Worm (Caenorhabditis elegans) whole organism, young adult: Measurements from ENCODE around the gene pab-2.
A peak's percentile ranks its signal among the peaks of the same experiment; 100 is the strongest.

Source experiments
- B0035.1 ChIP-seq: sonication (generic microtip); optimal IDR thresholded peaks from 2 replicates; lab custom pipeline; 2016; ENCODE audit warnings: missing genetic modification characterization, mild to moderate bottlenecking, missing compliant biosample characterization, missing genotype, missing genetic modification reagents
- C06A6.2 ChIP-seq: fragments of 200-800 bp; sonication (Bioruptor generic); conservative IDR thresholded peaks from 2 replicates; pipeline ENCODE4 v1.3.6; 2022; ENCODE audit warnings: missing genetic modification characterization, missing compliant biosample characterization
- C17E4.6 ChIP-seq: fragments of 200-800 bp; sonication (Bioruptor generic); IDR thresholded peaks from 2 replicates; pipeline ENCODE4 v1.3.6; 2022; ENCODE audit warnings: missing genetic modification reagents, missing genetic modification characterization, missing compliant biosample characterization
- F33H1.4 ChIP-seq: fragments of 200-800 bp; sonication (Bioruptor generic); IDR thresholded peaks from 2 replicates; pipeline ENCODE4 v1.3.6; 2022; ENCODE audit warnings: missing genetic modification reagents, missing genetic modification characterization, missing compliant biosample characterization
- F52B5.7 ChIP-seq: sonication (generic microtip); optimal IDR thresholded peaks from 2 replicates; lab custom pipeline; 2016; ENCODE audit warnings: mild to moderate bottlenecking, missing genetic modification characterization, missing compliant biosample characterization
- F55B11.4 ChIP-seq: sonication (generic microtip); optimal IDR thresholded peaks from 2 replicates; lab custom pipeline; 2016; ENCODE audit warnings: missing compliant biosample characterization, missing genetic modification characterization, borderline replicate concordance; ENCODE audit not compliant: insufficient read depth
- F57A8.1 ChIP-seq: fragments of 200-800 bp; sonication (Bioruptor generic); optimal IDR thresholded peaks from 2 replicates; lab custom pipeline; 2018; ENCODE audit warnings: mild to moderate bottlenecking, missing genetic modification characterization, moderate library complexity, missing compliant biosample characterization
- K11D2.4 ChIP-seq: fragments of 200-800 bp; sonication (Bioruptor generic); IDR thresholded peaks from 2 replicates; pipeline ENCODE4 v1.3.6; 2022; ENCODE audit warnings: missing genetic modification reagents, missing genetic modification characterization, missing compliant biosample characterization
- Y53G8AR.9 ChIP-seq: fragments of 200-800 bp; sonication (Bioruptor generic); conservative IDR thresholded peaks from 2 replicates; pipeline ENCODE4 v1.3.6; 2022; ENCODE audit warnings: missing genetic modification reagents, missing genetic modification characterization, missing compliant biosample characterization
- Y67H2A.10 ChIP-seq: fragments of 200-800 bp; sonication (Bioruptor generic); conservative IDR thresholded peaks from 2 replicates; pipeline ENCODE4 v1.3.6; 2022; ENCODE audit warnings: missing genetic modification reagents, missing genetic modification characterization, missing compliant biosample characterization
- ZK185.1 ChIP-seq: sonication (generic microtip); optimal IDR thresholded peaks from 2 replicates; lab custom pipeline; 2016; ENCODE audit warnings: mild to moderate bottlenecking, missing genetic modification characterization, missing compliant biosample characterization; ENCODE audit not compliant: poor library complexity, severe bottlenecking
- akir-1 ChIP-seq: fragments of 200-800 bp; sonication (Bioruptor generic); optimal IDR thresholded peaks from 2 replicates; lab custom pipeline; 2018; ENCODE audit warnings: mild to moderate bottlenecking, missing genetic modification characterization, moderate library complexity, missing compliant biosample characterization
- ama-1 ChIP-seq, 3 experiments: fragments of 150-350 bp in 1 of 3; sonication (generic microtip) in 2 of 3; optimal IDR thresholded peaks; 2 replicates each; lab custom pipeline; 2014 to 2018; ENCODE audit warnings: missing biosample characterization in 2 of 3, missing genetic modification characterization in 2 of 3, missing genetic modification reagents in 2 of 3
- attf-3 ChIP-seq: fragments of 200-800 bp; sonication (Bioruptor generic); conservative IDR thresholded peaks from 2 replicates; pipeline ENCODE4 v1.3.6; 2022; ENCODE audit warnings: missing genetic modification reagents, missing genetic modification characterization, missing compliant biosample characterization
- bed-2 ChIP-seq: fragments of 200-800 bp; sonication (Bioruptor generic); IDR thresholded peaks from 2 replicates; pipeline ENCODE4 v1.3.6; 2022; ENCODE audit warnings: missing genetic modification reagents, missing genetic modification characterization, missing compliant biosample characterization
- cebp-2 ChIP-seq: fragments of 200-800 bp; sonication (Bioruptor generic); IDR thresholded peaks from 2 replicates; pipeline ENCODE4 v1.3.6; 2022; ENCODE audit warnings: missing genetic modification characterization, missing compliant biosample characterization
- die-1 ChIP-seq: sonication (generic microtip); optimal IDR thresholded peaks from 2 replicates; lab custom pipeline; 2016; ENCODE audit warnings: missing genotype, mild to moderate bottlenecking, missing genetic modification characterization, missing compliant biosample characterization
- egl-44 ChIP-seq: fragments of 200-800 bp; sonication (Bioruptor generic); IDR thresholded peaks from 2 replicates; pipeline ENCODE4 v1.3.6; 2022; ENCODE audit warnings: missing genetic modification reagents, missing genetic modification characterization, missing compliant biosample characterization
- egrh-3 ChIP-seq: fragments of 200-800 bp; sonication (Bioruptor generic); IDR thresholded peaks from 2 replicates; pipeline ENCODE4 v1.3.6; 2022; ENCODE audit warnings: missing genetic modification reagents, missing genetic modification characterization, missing compliant biosample characterization
- ekl-4 ChIP-seq: fragments of 200-800 bp; sonication (Bioruptor generic); IDR thresholded peaks from 2 replicates; pipeline ENCODE4 v1.3.6; 2022; ENCODE audit warnings: missing genetic modification reagents, missing genetic modification characterization, missing compliant biosample characterization
- fkh-3 ChIP-seq: sonication (generic microtip); optimal IDR thresholded peaks from 2 replicates; lab custom pipeline; 2016; ENCODE audit warnings: mild to moderate bottlenecking, missing genetic modification characterization, missing compliant biosample characterization
- hlh-26 ChIP-seq: fragments of 200-800 bp; sonication (Bioruptor generic); conservative IDR thresholded peaks from 2 replicates; pipeline ENCODE4 v1.3.6; 2022; ENCODE audit warnings: missing genetic modification reagents, missing genetic modification characterization, missing compliant biosample characterization
- hrde-1 ChIP-seq: sonication (generic microtip); optimal IDR thresholded peaks from 2 replicates; lab custom pipeline; 2016; ENCODE audit warnings: missing genetic modification characterization, mild to moderate bottlenecking, missing compliant biosample characterization, moderate library complexity, missing genotype, missing genetic modification reagents, borderline replicate concordance
- let-607 ChIP-seq, 2 experiments: fragments of 200-800 bp in 1 of 2; sonication (Bioruptor generic) in 1 of 2; sonication (generic microtip) in 1 of 2; optimal IDR thresholded peaks; 2 replicates each; lab custom pipeline; 2016 to 2018; ENCODE audit warnings: mild to moderate bottlenecking in 2 of 2, missing compliant biosample characterization in 2 of 2, missing genetic modification characterization in 2 of 2, moderate library complexity in 2 of 2, missing genotype in 1 of 2
- lin-40 ChIP-seq: sonication (generic microtip); optimal IDR thresholded peaks from 2 replicates; lab custom pipeline; 2016; ENCODE audit warnings: missing genetic modification characterization, mild to moderate bottlenecking, missing compliant biosample characterization, missing genotype, missing genetic modification reagents
- lsy-27 ChIP-seq: sonication (generic microtip); optimal IDR thresholded peaks from 2 replicates; lab custom pipeline; 2017; ENCODE audit warnings: missing genetic modification characterization, mild to moderate bottlenecking, missing compliant biosample characterization, antibody characterized with exemption, missing genotype, borderline replicate concordance; ENCODE audit not compliant: insufficient read depth
- madf-10 ChIP-seq: sonication (generic microtip); optimal IDR thresholded peaks from 2 replicates; lab custom pipeline; 2016; ENCODE audit warnings: mild to moderate bottlenecking, missing genetic modification characterization, missing compliant biosample characterization
- madf-3 ChIP-seq: fragments of 200-800 bp; sonication (Bioruptor generic); IDR thresholded peaks from 2 replicates; pipeline ENCODE4 v1.3.6; 2022; ENCODE audit warnings: missing genetic modification reagents, missing genetic modification characterization, missing compliant biosample characterization
- madf-6 ChIP-seq: fragments of 200-800 bp; sonication (Bioruptor generic); IDR thresholded peaks from 2 replicates; pipeline ENCODE4 v1.3.6; 2022; ENCODE audit warnings: missing genetic modification reagents, missing genetic modification characterization, missing compliant biosample characterization
- mxl-1 ChIP-seq: sonication (generic microtip); optimal IDR thresholded peaks from 2 replicates; lab custom pipeline; 2016; ENCODE audit warnings: missing genetic modification characterization, missing compliant biosample characterization
- nfyb-1 ChIP-seq: fragments of 200-800 bp; sonication (Bioruptor generic); IDR thresholded peaks from 2 replicates; pipeline ENCODE4 v1.3.6; 2022; ENCODE audit warnings: missing genetic modification reagents, missing genetic modification characterization, missing compliant biosample characterization
- nhr-90 ChIP-seq: sonication (generic microtip); optimal IDR thresholded peaks from 2 replicates; lab custom pipeline; 2016; ENCODE audit warnings: missing genotype, mild to moderate bottlenecking, missing genetic modification characterization, missing compliant biosample characterization
- pbrm-1 ChIP-seq: fragments of 200-800 bp; sonication (Bioruptor generic); IDR thresholded peaks from 2 replicates; pipeline ENCODE4 v1.3.6; 2022; ENCODE audit warnings: missing genetic modification reagents, missing genetic modification characterization, missing compliant biosample characterization
- pha-4 ChIP-seq: fragments of 150-350 bp; sonication (generic microtip); optimal IDR thresholded peaks from 2 replicates; lab custom pipeline; 2014; ENCODE audit warnings: missing biosample characterization, missing genetic modification reagents, missing genetic modification characterization
- repo-1 ChIP-seq: sonication (generic microtip); optimal IDR thresholded peaks from 2 replicates; lab custom pipeline; 2017; ENCODE audit warnings: mild to moderate bottlenecking, missing genetic modification characterization, missing compliant biosample characterization
- snpc-1.3 ChIP-seq: sonication (generic microtip); optimal IDR thresholded peaks from 2 replicates; lab custom pipeline; 2017; ENCODE audit warnings: missing genetic modification characterization, mild to moderate bottlenecking, missing compliant biosample characterization, antibody characterized with exemption, moderate library complexity, missing genotype, missing genetic modification reagents; ENCODE audit not compliant: insufficient read depth
- sptf-2 ChIP-seq: fragments of 200-800 bp; sonication (Bioruptor generic); optimal IDR thresholded peaks from 2 replicates; lab custom pipeline; 2018; ENCODE audit warnings: mild to moderate bottlenecking, missing genetic modification characterization, missing compliant biosample characterization
- unc-130 ChIP-seq: sonication (generic microtip); optimal IDR thresholded peaks from 2 replicates; lab custom pipeline; 2016; ENCODE audit warnings: missing genetic modification reagents, missing genetic modification characterization, missing compliant biosample characterization
- zim-3 ChIP-seq: sonication (generic microtip); optimal IDR thresholded peaks from 2 replicates; lab custom pipeline; 2017; ENCODE audit warnings: mild to moderate bottlenecking, missing genetic modification characterization, moderate library complexity, missing compliant biosample characterization
- ztf-26 ChIP-seq: sonication (generic microtip); optimal IDR thresholded peaks from 2 replicates; lab custom pipeline; 2017; ENCODE audit warnings: missing genetic modification characterization, missing compliant biosample characterization
- ztf-3 ChIP-seq: fragments of 200-800 bp; sonication (Bioruptor generic); optimal IDR thresholded peaks from 2 replicates; lab custom pipeline; 2018; ENCODE audit warnings: mild to moderate bottlenecking, missing genetic modification characterization, missing compliant biosample characterization

Gene pab-2

ce11 chrX:13555098-13555497 lies 27.9 kb upstream of the pab-2 start:
- no peak for TF ChIP-seq ztf-26 (tag; lab: Kevin White, UChicago)
- no peak for TF ChIP-seq unc-130 (GFP tag; lab: Kevin White, UChicago)
- TF ChIP-seq attf-3 (GFP tag; lab: Robert Waterston, UW) = no peak
- no peak for TF ChIP-seq ama-1 (optimal IDR thresholded peaks at IDR 0.05; lab: Kevin White, UChicago)
- TF ChIP-seq ama-1 (GFP tag; optimal IDR thresholded peaks at IDR 0.05; lab: Kevin White, UChicago) = no peak
- no peak for TF ChIP-seq madf-6 (GFP tag; lab: Robert Waterston, UW)
- no peak for TF ChIP-seq cebp-2
- TF ChIP-seq fkh-3 (tag; lab: Kevin White, UChicago) = no peak
- no peak for TF ChIP-seq nhr-90 (tag; lab: Kevin White, UChicago)
- TF ChIP-seq repo-1 (tag; lab: Kevin White, UChicago) = no peak
- TF ChIP-seq pha-4 (tag; lab: Kevin White, UChicago) = no peak
- TF ChIP-seq egl-44 (GFP tag; lab: Robert Waterston, UW) = no peak
- TF ChIP-seq nfyb-1 (GFP tag; lab: Robert Waterston, UW) = no peak
- TF ChIP-seq snpc-1.3 (tag; lab: Kevin White, UChicago) = no peak
- no peak for TF ChIP-seq egrh-3 (GFP tag; lab: Robert Waterston, UW)
- no peak for TF ChIP-seq hlh-26 (GFP tag; lab: Robert Waterston, UW)
- no peak for TF ChIP-seq F52B5.7
- TF ChIP-seq pbrm-1 = no peak
- no peak for TF ChIP-seq B0035.1 (tag; lab: Kevin White, UChicago)
- TF ChIP-seq lin-40 (tag; lab: Kevin White, UChicago) = no peak

- TF ChIP-seq cebp-2 = no peak
- no peak for TF ChIP-seq sptf-2
- TF ChIP-seq hrde-1 = no peak
- no peak for TF ChIP-seq B0035.1 (tag; lab: Kevin White, UChicago)
- no peak for TF ChIP-seq akir-1 (GFP tag; lab: Kevin White, UChicago)
- no peak for TF ChIP-seq F55B11.4
- TF ChIP-seq die-1 (tag; lab: Kevin White, UChicago) = no peak
- TF ChIP-seq F33H1.4 (GFP tag; lab: Robert Waterston, UW) = no peak
- TF ChIP-seq mxl-1 (tag; lab: Kevin White, UChicago) = no peak
- TF ChIP-seq ztf-26 (tag; lab: Kevin White, UChicago) = no peak
- TF ChIP-seq zim-3 (tag; lab: Kevin White, UChicago) = no peak
- TF ChIP-seq F57A8.1 (GFP tag; lab: Kevin White, UChicago) = no peak
- TF ChIP-seq bed-2 = no peak
- TF ChIP-seq let-607 (tag; optimal IDR thresholded peaks at IDR 0.05; lab: Kevin White, UChicago) = no peak
- TF ChIP-seq lsy-27 (tag; lab: Kevin White, UChicago) = no peak
- TF ChIP-seq madf-3 (GFP tag; lab: Robert Waterston, UW) = no peak
- no peak for TF ChIP-seq madf-10 (tag; lab: Kevin White, UChicago)
- no peak for TF ChIP-seq Y67H2A.10 (GFP tag; lab: Robert Waterston, UW)
- TF ChIP-seq C17E4.6 (GFP tag; lab: Robert Waterston, UW) = no peak
- TF ChIP-seq, all 124 proteins: peak for 0
Observed at ce11 chrX:13550890-13551289, 23.7 kb upstream of the pab-2 start, which contains the start of gene odr-1. TSS of gene odr-1 (minus strand) at chrX:13550990.

ce11 chrX:13544544-13545021 lies 17.4 kb upstream of the pab-2 start:
- no peak for TF ChIP-seq fkh-3 (tag; lab: Kevin White, UChicago)
- TF ChIP-seq ama-1 (optimal IDR thresholded peaks at IDR 0.05; lab: Kevin White, UChicago) = peak; percentile 76
- no peak for TF ChIP-seq ama-1 (GFP tag; optimal IDR thresholded peaks at IDR 0.05; lab: Kevin White, UChicago)
- TF ChIP-seq ZK185.1 (tag; lab: Kevin White, UChicago) = no peak
- TF ChIP-seq lin-40 (tag; lab: Kevin White, UChicago) = peak; percentile 16
- TF ChIP-seq attf-3 (GFP tag; lab: Robert Waterston, UW) = no peak
- 0 out of 2 replicates have a peak, but pooled peaks have one; percentile 16 for TF ChIP-seq C06A6.2
- TF ChIP-seq Y53G8AR.9 (GFP tag; lab: Robert Waterston, UW) = 0 out of 2 replicates have a peak, but pooled peaks have one; percentile 70
- TF ChIP-seq madf-3 (GFP tag; lab: Robert Waterston, UW) = 0 out of 2 replicates have a peak, but pooled peaks have one; percentile 13
- TF ChIP-seq ekl-4 (GFP tag; lab: Robert Waterston, UW) = no peak
- peak; percentile 54 for TF ChIP-seq ztf-26 (tag; lab: Kevin White, UChicago)
- TF ChIP-seq K11D2.4 (GFP tag; lab: Robert Waterston, UW) = peak; percentile 36; the same call in 1 of the 2 replicates
- no peak for TF ChIP-seq ztf-3 (GFP tag; lab: Kevin White, UChicago)
- TF ChIP-seq zim-3 (tag; lab: Kevin White, UChicago) = peak; percentile 34
